Worm (Caenorhabditis elegans) whole organism, L4 larva: ENCODE data around the gene ZC317.6.

Experiments used
- ceh-82 ChIP-seq: sonication (generic microtip); optimal IDR thresholded peaks from 2 replicates; lab custom pipeline; 2017; ENCODE audit warnings: missing biosample characterization, missing genetic modification characterization
- fos-1 ChIP-seq: fragments of 150-350 bp; optimal IDR thresholded peaks from 2 replicates; lab custom pipeline; 2014; ENCODE audit warnings: missing biosample characterization, missing genetic modification characterization
- rbr-2 ChIP-seq: sonication (generic microtip); optimal IDR thresholded peaks from 2 replicates; lab custom pipeline; 2016; ENCODE audit warnings: missing genotype, missing genetic modification characterization, missing compliant biosample characterization
- unc-130 ChIP-seq: sonication (generic microtip); optimal IDR thresholded peaks from 2 replicates; lab custom pipeline; 2016; ENCODE audit warnings: missing genetic modification reagents, missing genetic modification characterization, missing compliant biosample characterization

ce11 chrV:5427860-5428259 lies 40.5 kb downstream of the ZC317.6 start, which contains the start of gene rhr-1:
- TF ChIP-seq unc-130 (no peak), rbr-2 (no peak), fos-1 (tag; lab: Kevin White, UChicago) (no peak), ceh-82 (tag; lab: Kevin White, UChicago) (no peak)
